Fruit fly (Drosophila melanogaster) whole organism, embryonic: Measurements from ENCODE around the gene CG10317.

ENCODE experiments used
- B-H1 ChIP-seq: fragments of 200-800 bp; sonication (Bioruptor generic); IDR thresholded peaks from 3 replicates; pipeline ENCODE4 v1.3.6; 2022; ENCODE audit warnings: missing biosample characterization, missing genetic modification characterization
- B-H2 ChIP-seq: fragments of 200-800 bp; sonication (Bioruptor generic); optimal IDR thresholded peaks from 2 replicates; lab custom pipeline; 2018; ENCODE audit warnings: missing biosample characterization, mild to moderate bottlenecking, missing genetic modification characterization
- CG11504 ChIP-seq: fragments of 200-800 bp; sonication (Bioruptor generic); optimal IDR thresholded peaks from 3 replicates; lab custom pipeline; 2019; ENCODE audit warnings: missing biosample characterization, mild to moderate bottlenecking, missing genetic modification characterization, moderate library complexity
- CG12769 ChIP-seq: fragments of 200-800 bp; sonication (Bioruptor generic); optimal IDR thresholded peaks from 2 replicates; lab custom pipeline; 2019; ENCODE audit warnings: missing biosample characterization, mild to moderate bottlenecking, missing genetic modification characterization, moderate library complexity
- CG13624 ChIP-seq: fragments of 200-800 bp; sonication (Bioruptor generic); optimal IDR thresholded peaks from 2 replicates; lab custom pipeline; 2016; ENCODE audit warnings: missing biosample characterization, missing genetic modification characterization
- CG13894 ChIP-seq: fragments of 200-800 bp; sonication (Bioruptor generic); optimal IDR thresholded peaks from 3 replicates; lab custom pipeline; 2018; ENCODE audit warnings: missing biosample characterization, mild to moderate bottlenecking, missing genetic modification characterization, moderate library complexity
- CG14441 ChIP-seq: fragments of 200-800 bp; sonication (Bioruptor generic); IDR thresholded peaks from 2 replicates; pipeline ENCODE4 v1.3.6; 2022; ENCODE audit warnings: missing biosample characterization, missing genetic modification characterization
- CG15269 ChIP-seq: fragments of 200-800 bp; sonication (Bioruptor generic); optimal IDR thresholded peaks from 2 replicates; lab custom pipeline; 2018; ENCODE audit warnings: missing biosample characterization, mild to moderate bottlenecking, missing genetic modification characterization, moderate library complexity
- CG17568 ChIP-seq: fragments of 200-800 bp; sonication (Bioruptor generic); optimal IDR thresholded peaks from 2 replicates; lab custom pipeline; 2018; ENCODE audit warnings: missing biosample characterization, mild to moderate bottlenecking, missing genetic modification characterization, moderate library complexity
- CG17912 ChIP-seq: fragments of 200-800 bp; sonication (Bioruptor generic); optimal IDR thresholded peaks from 2 replicates; lab custom pipeline; 2018; ENCODE audit warnings: missing biosample characterization, mild to moderate bottlenecking, missing genetic modification characterization
- CG18599 ChIP-seq: fragments of 200-800 bp; sonication (Bioruptor generic); optimal IDR thresholded peaks from 3 replicates; lab custom pipeline; 2017; ENCODE audit warnings: missing biosample characterization, missing genetic modification characterization, mild to moderate bottlenecking, moderate library complexity, missing genetic modification reagents
- CG2116 ChIP-seq: fragments of 200-800 bp; sonication (Bioruptor generic); optimal IDR thresholded peaks from 3 replicates; lab custom pipeline; 2018; ENCODE audit warnings: missing biosample characterization, mild to moderate bottlenecking, missing genetic modification characterization
- CG30403 ChIP-seq: fragments of 200-800 bp; sonication (Bioruptor generic); optimal IDR thresholded peaks from 3 replicates; lab custom pipeline; 2016; ENCODE audit warnings: missing biosample characterization, missing genetic modification characterization
- CG3065 ChIP-seq: fragments of 200-800 bp; sonication (Bioruptor generic); optimal IDR thresholded peaks from 2 replicates; lab custom pipeline; 2016; ENCODE audit warnings: missing biosample characterization, missing genetic modification characterization
- CG32532 ChIP-seq: fragments of 200-800 bp; sonication (Bioruptor generic); IDR thresholded peaks from 2 replicates; pipeline ENCODE4 v1.3.6; 2022; ENCODE audit warnings: missing biosample characterization, missing genetic modification characterization
- CG32772 ChIP-seq: fragments of 200-800 bp; sonication (Bioruptor generic); IDR thresholded peaks from 2 replicates; pipeline ENCODE4 v1.3.6; 2022; ENCODE audit warnings: missing biosample characterization, missing genetic modification characterization
- CG33557 ChIP-seq: fragments of 200-800 bp; sonication (Bioruptor generic); optimal IDR thresholded peaks from 2 replicates; lab custom pipeline; 2019; ENCODE audit warnings: missing biosample characterization, mild to moderate bottlenecking, missing genetic modification characterization, moderate library complexity
- CG4360 ChIP-seq: fragments of 200-800 bp; sonication (Bioruptor generic); IDR thresholded peaks from 2 replicates; pipeline ENCODE4 v1.3.6; 2022; ENCODE audit warnings: missing biosample characterization, missing genetic modification characterization
- CG4424 ChIP-seq: fragments of 200-800 bp; sonication (Bioruptor generic); optimal IDR thresholded peaks from 3 replicates; lab custom pipeline; 2016; ENCODE audit warnings: missing biosample characterization, missing genetic modification characterization
- CG8290 ChIP-seq, 3 experiments: fragments of 200-800 bp; sonication (Bioruptor generic); optimal IDR thresholded peaks; 2 replicates each; lab custom pipeline; 2016 to 2019; ENCODE audit warnings: missing biosample characterization in 3 of 3, missing genetic modification characterization in 3 of 3, mild to moderate bottlenecking in 2 of 3, moderate library complexity in 1 of 3
- CG9932 ChIP-seq: fragments of 200-800 bp; sonication (Bioruptor generic); IDR thresholded peaks from 2 replicates; pipeline ENCODE4 v1.3.6; 2022; ENCODE audit warnings: missing biosample characterization, missing genetic modification characterization
- D ChIP-seq, 2 experiments: fragments of 200-800 bp in 1 of 2; fragments of >200 bp in 1 of 2; sonication (Bioruptor generic) in 1 of 2; optimal IDR thresholded peaks; 2 replicates in 1 of 2; 3 replicates in 1 of 2; lab custom pipeline; 2017; ENCODE audit warnings: mild to moderate bottlenecking in 1 of 2, missing biosample characterization in 1 of 2, missing genetic modification characterization in 1 of 2, missing genetic modification reagents in 1 of 2
- HHEX ChIP-seq: fragments of 200-800 bp; sonication (Bioruptor generic); optimal IDR thresholded peaks from 3 replicates; lab custom pipeline; 2017; ENCODE audit warnings: missing biosample characterization, mild to moderate bottlenecking, missing genetic modification characterization, missing genetic modification reagents
- HLH54F ChIP-seq: fragments of 200-800 bp; sonication (Bioruptor generic); optimal IDR thresholded peaks from 3 replicates; lab custom pipeline; 2016; ENCODE audit warnings: missing biosample characterization, missing genetic modification characterization
- Hsf ChIP-seq: fragments of 200-800 bp; sonication (Bioruptor generic); optimal IDR thresholded peaks from 3 replicates; lab custom pipeline; 2016; ENCODE audit warnings: missing biosample characterization, missing genetic modification characterization
- Med ChIP-seq: fragments of 200-800 bp; sonication (Bioruptor generic); peaks from one replicate; lab custom pipeline; 2016; ENCODE audit warnings: missing biosample characterization, missing genetic modification characterization, mild to moderate bottlenecking, inconsistent platforms, moderate library complexity
- Meics ChIP-seq: fragments of 200-800 bp; sonication (Bioruptor generic); optimal IDR thresholded peaks from 2 replicates; lab custom pipeline; 2017; ENCODE audit warnings: missing biosample characterization, mild to moderate bottlenecking, missing genetic modification characterization
- Pdp1 ChIP-seq, 2 experiments: fragments of 200-800 bp; sonication (Bioruptor generic); optimal IDR thresholded peaks; 3 replicates each; lab custom pipeline; 2016; ENCODE audit warnings: missing biosample characterization in 2 of 2, missing genetic modification characterization in 2 of 2, mild to moderate bottlenecking in 1 of 2, moderate library complexity in 1 of 2
- abd-A ChIP-seq: fragments of 200-800 bp; sonication (Bioruptor generic); optimal IDR thresholded peaks from 3 replicates; lab custom pipeline; 2019; ENCODE audit warnings: missing biosample characterization, mild to moderate bottlenecking, missing genetic modification characterization, moderate library complexity
- cato ChIP-seq: fragments of 200-800 bp; sonication (Bioruptor generic); optimal IDR thresholded peaks from 2 replicates; lab custom pipeline; 2016; ENCODE audit warnings: missing biosample characterization, missing genetic modification characterization, borderline replicate concordance
- cwo ChIP-seq: fragments of 200-800 bp; sonication (Bioruptor generic); optimal IDR thresholded peaks from 3 replicates; lab custom pipeline; 2017; ENCODE audit warnings: missing biosample characterization, missing genetic modification characterization, mild to moderate bottlenecking, moderate library complexity, missing genetic modification reagents
- fd64A ChIP-seq: fragments of 200-800 bp; sonication (Bioruptor generic); optimal IDR thresholded peaks from 3 replicates; lab custom pipeline; 2018; ENCODE audit warnings: missing biosample characterization, mild to moderate bottlenecking, missing genetic modification characterization
- gro ChIP-seq: fragments of 200-800 bp; sonication (Bioruptor generic); optimal IDR thresholded peaks from 2 replicates; lab custom pipeline; 2016; ENCODE audit warnings: missing biosample characterization, missing genetic modification characterization
- pho ChIP-seq: fragments of 200-800 bp; sonication (Bioruptor generic); optimal IDR thresholded peaks from 2 replicates; lab custom pipeline; 2016; ENCODE audit warnings: missing biosample characterization, missing genetic modification characterization
- phol ChIP-seq: fragments of 200-800 bp; sonication (Bioruptor generic); optimal IDR thresholded peaks from 3 replicates; lab custom pipeline; 2018; ENCODE audit warnings: missing biosample characterization, mild to moderate bottlenecking, missing genetic modification characterization, moderate library complexity
- ranshi ChIP-seq: fragments of 200-800 bp; sonication (Bioruptor generic); IDR thresholded peaks from 2 replicates; pipeline ENCODE4 v1.3.6; 2022; ENCODE audit warnings: missing biosample characterization, missing genetic modification characterization
- sd ChIP-seq: fragments of 200-800 bp; sonication (Bioruptor generic); optimal IDR thresholded peaks from 3 replicates; lab custom pipeline; 2018; ENCODE audit warnings: missing biosample characterization, mild to moderate bottlenecking, missing genetic modification characterization, moderate library complexity
- slbo ChIP-seq: fragments of 200-800 bp; sonication (Bioruptor generic); IDR thresholded peaks from 2 replicates; pipeline ENCODE4 v1.3.6; 2022; ENCODE audit warnings: missing biosample characterization, missing genetic modification characterization
- so ChIP-seq: fragments of 200-800 bp; sonication (Bioruptor generic); IDR thresholded peaks from 3 replicates; pipeline ENCODE4 v1.3.6; 2022; ENCODE audit warnings: missing biosample characterization, missing genetic modification characterization
- sr ChIP-seq: fragments of 200-800 bp; sonication (Bioruptor generic); IDR thresholded peaks from 3 replicates; pipeline ENCODE4 v1.3.6; 2022; ENCODE audit warnings: missing biosample characterization, missing genetic modification characterization
- sug ChIP-seq: fragments of 200-800 bp; optimal IDR thresholded peaks from 2 replicates; lab custom pipeline; 2019; ENCODE audit warnings: missing biosample characterization, mild to moderate bottlenecking, missing genetic modification characterization, moderate library complexity
- tap ChIP-seq: fragments of 200-800 bp; optimal IDR thresholded peaks from 3 replicates; lab custom pipeline; 2019; ENCODE audit warnings: missing biosample characterization, mild to moderate bottlenecking, missing genetic modification characterization, moderate library complexity
- tup ChIP-seq: fragments of 200-800 bp; sonication (Bioruptor generic); optimal IDR thresholded peaks from 2 replicates; lab custom pipeline; 2016; ENCODE audit warnings: missing biosample characterization, mild to moderate bottlenecking, missing genetic modification characterization, moderate library complexity

CG10317 gene

DNA sequence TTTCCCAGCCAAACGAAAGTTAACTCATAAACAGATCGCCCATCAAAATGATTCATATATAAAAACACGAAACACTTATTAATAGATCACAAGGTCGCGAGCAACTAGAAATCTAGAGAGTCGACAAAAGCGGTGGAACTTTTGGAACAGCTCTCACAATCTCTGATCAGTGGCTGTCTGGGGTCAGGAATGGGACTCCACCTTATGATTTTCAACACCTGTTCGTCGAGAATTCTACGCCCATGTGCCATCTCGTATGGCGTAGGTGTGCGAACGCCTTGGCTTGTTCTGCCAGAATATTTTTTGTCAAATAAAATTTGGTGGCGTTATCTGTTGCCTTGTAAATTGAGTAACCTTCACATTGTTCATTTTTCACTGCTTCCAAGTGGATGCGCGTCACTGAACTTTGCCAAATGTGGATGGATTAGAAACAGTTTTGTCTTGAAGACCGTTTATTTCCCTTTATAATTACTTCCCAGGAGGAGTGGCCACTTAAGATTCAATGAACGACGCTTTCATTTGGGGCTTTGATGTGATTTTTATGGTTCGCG lies 14.9 kb downstream of the CG10317 start (continued):
- TF ChIP-seq so (GFP tag; lab: Robert Waterston, UW) (no peak), tup (GFP tag; lab: Kevin White, UChicago) (no peak), CG30403 (GFP tag; lab: Kevin White, UChicago) (peak; percentile 10), CG3065 (GFP tag; lab: Kevin White, UChicago) (no peak), phol (tag; lab: Kevin White, UChicago) (no peak)
- TF ChIP-seq, all 482 proteins: peak for 141

DNA sequence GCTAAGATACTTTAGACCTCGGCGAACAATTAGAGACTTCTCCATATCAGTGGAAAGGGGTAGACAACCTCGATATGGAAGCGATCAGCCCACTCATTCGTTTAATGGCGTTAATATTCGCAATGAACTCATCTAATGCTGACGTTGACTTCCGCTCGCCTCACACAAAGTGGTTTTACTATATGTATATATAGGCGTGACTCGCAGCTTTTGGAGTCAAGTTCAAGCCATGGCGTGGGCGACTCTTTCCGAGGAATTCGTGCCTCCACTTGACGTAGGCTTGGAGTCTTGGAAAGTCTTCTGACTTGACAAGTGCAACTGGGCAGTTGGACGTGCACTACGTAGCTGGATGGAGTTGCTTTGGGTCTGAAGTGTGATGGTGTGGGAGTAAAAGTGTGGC lies 16.7 kb downstream of the CG10317 start:
- peak; percentile 2 for TF ChIP-seq cwo (GFP tag; lab: Kevin White, UChicago)
- TF ChIP-seq sr (GFP tag; lab: Robert Waterston, UW) = peak; percentile 76
- TF ChIP-seq Med (GFP tag; lab: Kevin White, UChicago) = peak; percentile 11
- no peak for TF ChIP-seq D (optimal IDR thresholded peaks at IDR 0.05; lab: Kevin White, UChicago)
- no peak for TF ChIP-seq D (GFP tag; optimal IDR thresholded peaks at IDR 0.05; lab: Kevin White, UChicago)

DNA sequence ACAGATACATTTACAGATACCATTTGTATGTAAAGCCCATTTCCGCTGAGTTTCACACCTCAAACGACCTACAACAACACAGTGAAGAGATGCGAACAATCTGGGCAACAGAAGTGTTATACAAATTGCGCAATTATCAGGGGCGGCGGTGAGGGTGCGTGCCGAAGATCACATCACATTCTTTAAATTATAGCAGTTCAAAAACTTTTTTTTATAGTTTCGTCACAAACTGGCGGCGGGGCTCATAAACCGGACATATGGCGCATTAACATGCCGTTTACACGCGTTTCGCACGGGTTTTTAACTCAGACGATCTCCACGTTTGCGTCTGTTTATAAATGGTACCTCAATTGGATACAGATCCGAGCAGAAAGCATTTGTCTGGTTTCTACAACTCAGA lies 17.1 kb downstream of the CG10317 start:
- TF ChIP-seq CG14441 (GFP tag; lab: Robert Waterston, UW) (0 out of 2 replicates have a peak, but pooled peaks have one; percentile 18), CG12769 (tag; lab: Kevin White, UChicago) (peak; percentile 64), CG4360 (peak; percentile 21; the same call in 1 of the 2 replicates), cwo (GFP tag; lab: Kevin White, UChicago) (peak; percentile 89), HLH54F (GFP tag; lab: Kevin White, UChicago) (no peak), HHEX (GFP tag; lab: Kevin White, UChicago) (peak; percentile 7), CG15269 (tag; lab: Kevin White, UChicago) (peak; percentile 38), Meics (GFP tag; lab: Kevin White, UChicago) (peak; percentile 82), CG18599 (GFP tag; lab: Kevin White, UChicago) (peak; percentile 0), tap (tag; lab: Kevin White, UChicago) (no peak), CG2116 (GFP tag; lab: Kevin White, UChicago) (no peak), CG11504 (tag; lab: Kevin White, UChicago) (no peak), ranshi (GFP tag; lab: Robert Waterston, UW) (no peak), CG9932 (GFP tag; lab: Robert Waterston, UW) (0 out of 2 replicates have a peak, but pooled peaks have one; percentile 18), cato (GFP tag; lab: Kevin White, UChicago) (no peak), CG32772 (GFP tag; lab: Robert Waterston, UW) (no peak), CG8290 (GFP tag; optimal IDR thresholded peaks at IDR 0.05; lab: Kevin White, UChicago) (no peak), CG8290 (tag; optimal IDR thresholded peaks at IDR 0.05; lab: Kevin White, UChicago) (peak in 1 of 2 experiments; percentile 12), abd-A (tag; lab: Kevin White, UChicago) (peak; percentile 55), sd (tag; lab: Kevin White, UChicago) (peak; percentile 95), CG13624 (GFP tag; lab: Kevin White, UChicago) (peak; percentile 54), Pdp1 (GFP tag; optimal IDR thresholded peaks at IDR 0.05; lab: Kevin White, UChicago) (peak in 1 of 2 experiments; percentile 91), Med (GFP tag; lab: Kevin White, UChicago) (peak; percentile 80), gro (GFP tag; lab: Kevin White, UChicago) (peak; percentile 39), CG32532 (peak; percentile 25; the same call in 1 of the 2 replicates), fd64A (no peak), CG4424 (GFP tag; lab: Kevin White, UChicago) (no peak), CG17568 (GFP tag; lab: Kevin White, UChicago) (no peak), B-H1 (GFP tag; lab: Robert Waterston, UW) (no peak), slbo (0 out of 2 replicates have a peak, but pooled peaks have one; percentile 24), CG33557 (GFP tag; lab: Kevin White, UChicago) (no peak), CG13894 (tag; lab: Kevin White, UChicago) (peak; percentile 12), B-H2 (GFP tag; lab: Kevin White, UChicago) (peak; percentile 4), CG17912 (GFP tag; lab: Kevin White, UChicago) (no peak), pho (GFP tag; lab: Kevin White, UChicago) (no peak), Hsf (no peak), sug (tag; lab: Kevin White, UChicago) (peak; percentile 0)
- TF ChIP-seq, all 482 proteins: peak for 21
